Fruit fly (Drosophila melanogaster) whole organism, pupa: ENCODE results near the gene CG44325.

Experiments
- CG15710 ChIP-seq: fragments of 200-800 bp; sonication (Bioruptor generic); optimal IDR thresholded peaks from 2 replicates; lab custom pipeline; 2018; ENCODE audit warnings: missing biosample characterization, mild to moderate bottlenecking, missing genetic modification characterization, moderate library complexity
- CG17806 ChIP-seq: fragments of 200-800 bp; sonication (Bioruptor generic); optimal IDR thresholded peaks from 2 replicates; lab custom pipeline; 2018; ENCODE audit warnings: missing biosample characterization, mild to moderate bottlenecking, missing genetic modification characterization, moderate library complexity
- CG4496 ChIP-seq: fragments of 200-800 bp; sonication (Bioruptor generic); IDR thresholded peaks from 3 replicates; pipeline ENCODE4 v1.3.6; 2022; ENCODE audit warnings: missing biosample characterization, missing genetic modification characterization
- CG9948 ChIP-seq: fragments of 200-800 bp; sonication (Bioruptor generic); optimal IDR thresholded peaks from 2 replicates; lab custom pipeline; 2018; ENCODE audit warnings: missing biosample characterization, mild to moderate bottlenecking, missing genetic modification characterization, moderate library complexity
- Pif1A ChIP-seq: fragments of 200-800 bp; sonication (Bioruptor generic); optimal IDR thresholded peaks from 3 replicates; lab custom pipeline; 2016; ENCODE audit warnings: missing biosample characterization, missing genetic modification characterization

dm6 chrX:9048941-9049340 lies 29.4 kb downstream of the CG44325 start:
- TF ChIP-seq CG17806 (tag; lab: Kevin White, UChicago) (no peak), CG4496 (no peak), Pif1A (GFP tag; lab: Kevin White, UChicago) (no peak), CG9948 (tag; lab: Kevin White, UChicago) (no peak), CG15710 (tag; lab: Kevin White, UChicago) (no peak)
